Worm (Caenorhabditis elegans): Measurements from ENCODE around the gene H04M03.11.

- TF ChIP-seq ama-1 (optimal IDR thresholded peaks at IDR 0.05) (no peak), ets-7 (tag; optimal IDR thresholded peaks at IDR 0.05) (no peak), scrt-1 (GFP tag; IDR thresholded peaks at IDR 0.05) (no peak), aly-1 (tag; optimal IDR thresholded peaks at IDR 0.05) (no peak), sea-1 (GFP tag; conservative IDR thresholded peaks at IDR 0.05) (no peak), tra-4 (tag; optimal IDR thresholded peaks at IDR 0.05) (no peak), pes-1 (GFP tag; IDR thresholded peaks at IDR 0.05) (no peak), tbx-11 (GFP tag; IDR thresholded peaks at IDR 0.05) (no peak), B0310.2 (tag; optimal IDR thresholded peaks at IDR 0.05) (no peak), hmg-4 (GFP tag; optimal IDR thresholded peaks at IDR 0.05) (no peak), ceh-13 (GFP tag; optimal IDR thresholded peaks at IDR 0.05) (no peak), ceh-36 (tag; optimal IDR thresholded peaks at IDR 0.05) (no peak), flt-1 (GFP tag; IDR thresholded peaks at IDR 0.05) (no peak)
Measured at ce11 chrIV:5926643-5927042, 42.2 kb upstream of the H04M03.11 start.
